Fruit fly (Drosophila melanogaster): Measurements from ENCODE around the gene CG17110.

CG17110 gene

dm6 chr3R:23053936-23054335, 37.6 kb upstream of the CG17110 start, which contains the start of gene p53 (continued):
- TF ChIP-seq pan (optimal IDR thresholded peaks at IDR 0.05) (no peak), pan (GFP tag; optimal IDR thresholded peaks at IDR 0.05 in 1 of 2, IDR thresholded peaks at IDR 0.05 in 1 of 2) (peak in 1 of 2 experiments; percentile 73), CG32767 (GFP tag; IDR thresholded peaks at IDR 0.05) (0 out of 2 replicates have a peak, but pooled peaks have one; percentile 43), CG5953 (GFP tag; IDR thresholded peaks at IDR 0.05) (no peak), Bgb (GFP tag; IDR thresholded peaks at IDR 0.05; ENCODE audit: partially characterized antibody) (peak; percentile 76), cad (GFP tag; optimal IDR thresholded peaks at IDR 0.05) (no peak), croc (GFP tag; conservative IDR thresholded peaks at IDR 0.05) (peak; percentile 25; the same call in 2 of the 3 replicates), eve (GFP tag; optimal IDR thresholded peaks at IDR 0.05) (no peak), MTF-1 (GFP tag; optimal IDR thresholded peaks at IDR 0.05; ENCODE audit: borderline replicate concordance) (peak; percentile 86), maf-S (GFP tag; optimal IDR thresholded peaks at IDR 0.05) (peak; percentile 68), sisA (GFP tag; IDR thresholded peaks at IDR 0.05) (peak; percentile 24; the same call in 1 of the 2 replicates), Eip74EF (GFP tag; optimal IDR thresholded peaks at IDR 0.05) (peak in 1 of 2 experiments; percentile 27), ci (GFP tag; IDR thresholded peaks at IDR 0.05) (peak; percentile 92), ftz-f1 (GFP tag; optimal IDR thresholded peaks at IDR 0.05) (no peak), CG4404 (GFP tag; IDR thresholded peaks at IDR 0.05) (no peak), CG8089 (GFP tag; optimal IDR thresholded peaks at IDR 0.05) (peak; percentile 70), Hr78 (GFP tag; optimal IDR thresholded peaks at IDR 0.05) (no peak), crp (GFP tag; optimal IDR thresholded peaks at IDR 0.05) (peak in 1 of 2 experiments; percentile 26), caup (GFP tag; optimal IDR thresholded peaks at IDR 0.05; ENCODE audit: severe bottlenecking) (peak; percentile 91), CG10209 (GFP tag; optimal IDR thresholded peaks at IDR 0.05) (peak; percentile 71), CG12071 (GFP tag; optimal IDR thresholded peaks at IDR 0.05) (peak; percentile 82), Lpt (GFP tag; optimal IDR thresholded peaks at IDR 0.05) (no peak), Kr (GFP tag; optimal IDR thresholded peaks at IDR 0.05) (no peak), ken (GFP tag; IDR thresholded peaks at IDR 0.05) (peak; percentile 62; the same call in 2 of the 3 replicates), CG14667 (GFP tag; IDR thresholded peaks at IDR 0.05) (0 out of 2 replicates have a peak, but pooled peaks have one; percentile 8), CG15073 (GFP tag; optimal IDR thresholded peaks at IDR 0.05) (no peak), jumu (GFP tag; optimal IDR thresholded peaks at IDR 0.05) (no peak), CG3065 (GFP tag; optimal IDR thresholded peaks at IDR 0.05) (no peak), CG4854 (GFP tag; optimal IDR thresholded peaks at IDR 0.05) (peak; percentile 77), CG10366 (GFP tag; IDR thresholded peaks at IDR 0.05) (peak; percentile 60), CG6254 (GFP tag; optimal IDR thresholded peaks at IDR 0.05) (peak; percentile 62), CG6175 (GFP tag; IDR thresholded peaks at IDR 0.05) (0 out of 3 replicates have a peak, but pooled peaks have one; percentile 42), CG7928 (GFP tag; optimal IDR thresholded peaks at IDR 0.05) (peak; percentile 84), CG34224 (GFP tag; IDR thresholded peaks at IDR 0.05; ENCODE audit: partially characterized antibody) (peak; percentile 54), Dip2 (GFP tag; IDR thresholded peaks at IDR 0.05) (no peak), HLHmδ (GFP tag; optimal IDR thresholded peaks at IDR 0.05) (peak; percentile 91), CG17802 (tag; optimal IDR thresholded peaks at IDR 0.05) (peak; percentile 80), unpg (GFP tag; optimal IDR thresholded peaks at IDR 0.05) (peak; percentile 67), fd102C (GFP tag; optimal IDR thresholded peaks at IDR 0.05) (no peak), dm (GFP tag; optimal IDR thresholded peaks at IDR 0.05) (peak; percentile 61), Awh (GFP tag; IDR thresholded peaks at IDR 0.05) (peak; percentile 78), CG4360 (GFP tag; IDR thresholded peaks at IDR 0.05) (peak; percentile 46), CG13287 (GFP tag; IDR thresholded peaks at IDR 0.05; ENCODE audit: partially characterized antibody) (peak; percentile 79), insv (GFP tag; optimal IDR thresholded peaks at IDR 0.05) (peak in 1 of 2 experiments; percentile 48), fd64A (GFP tag; optimal IDR thresholded peaks at IDR 0.05) (peak; percentile 63), Dfd (GFP tag; optimal IDR thresholded peaks at IDR 0.05) (no peak), Atf3 (GFP tag; optimal IDR thresholded peaks at IDR 0.05) (peak; percentile 59), jigr1 (GFP tag; IDR thresholded peaks at IDR 0.05) (no peak), tap (tag; optimal IDR thresholded peaks at IDR 0.05) (peak; percentile 20), Sry-β (GFP tag; optimal IDR thresholded peaks at IDR 0.05) (peak; percentile 36)

Data from whole organism, embryonic.